Fruit fly (Drosophila melanogaster): ENCODE data around the gene CG4045.

CG4045 gene

dm6 chrX:2087501-2087900 is 11.8 kb upstream of the CG4045 start (continued):
- TF ChIP-seq bowl (GFP tag; IDR thresholded peaks at IDR 0.05) (no peak), dpn (GFP tag; optimal IDR thresholded peaks at IDR 0.05) (peak; percentile 24 to 70), GATAe (GFP tag; conservative IDR thresholded peaks at IDR 0.05) (no peak), Dad (GFP tag; optimal IDR thresholded peaks at IDR 0.05) (peak; percentile 27), pnt (GFP tag; optimal IDR thresholded peaks at IDR 0.05) (no peak), HLH54F (GFP tag; optimal IDR thresholded peaks at IDR 0.05) (peak; percentile 36), CG1603 (tag; optimal IDR thresholded peaks at IDR 0.05) (peak; percentile 86), Bdp1 (GFP tag; optimal IDR thresholded peaks at IDR 0.05) (no peak), Poxn (GFP tag; IDR thresholded peaks at IDR 0.05) (no peak), psq (GFP tag; optimal IDR thresholded peaks at IDR 0.05) (no peak), CG1024 (GFP tag; IDR thresholded peaks at IDR 0.05) (peak; percentile 45; the same call in 1 of the 2 replicates), slp2 (GFP tag; optimal IDR thresholded peaks at IDR 0.05) (peak; percentile 14), bab2 (GFP tag; optimal IDR thresholded peaks at IDR 0.05) (peak; percentile 70), B-H2 (GFP tag; optimal IDR thresholded peaks at IDR 0.05) (no peak), nmo (GFP tag; optimal IDR thresholded peaks at IDR 0.05) (peak; percentile 44), Dip3 (GFP tag; optimal IDR thresholded peaks at IDR 0.05) (no peak), pfk (GFP tag; optimal IDR thresholded peaks at IDR 0.05) (no peak), Nf-YB (GFP tag; optimal IDR thresholded peaks at IDR 0.05) (peak; percentile 36), Dp (GFP tag; optimal IDR thresholded peaks at IDR 0.05) (no peak), Oli (tag; optimal IDR thresholded peaks at IDR 0.05) (peak; percentile 68), Ravus (GFP tag; IDR thresholded peaks at IDR 0.05) (no peak), D19B (GFP tag; optimal IDR thresholded peaks at IDR 0.05) (no peak), ash1 (GFP tag; optimal IDR thresholded peaks at IDR 0.05) (no peak), Fer3 (tag; optimal IDR thresholded peaks at IDR 0.05) (peak; percentile 18), Mad (GFP tag; optimal IDR thresholded peaks at IDR 0.05) (no peak), CG8089 (GFP tag; optimal IDR thresholded peaks at IDR 0.05) (peak; percentile 43), CG31388 (GFP tag; optimal IDR thresholded peaks at IDR 0.05) (no peak), gem (tag; optimal IDR thresholded peaks at IDR 0.05) (peak; percentile 74), unpg (GFP tag; optimal IDR thresholded peaks at IDR 0.05) (peak; percentile 60), CG10462 (GFP tag; optimal IDR thresholded peaks at IDR 0.05) (peak; percentile 27), Adf1 (GFP tag; IDR thresholded peaks at IDR 0.05) (no peak), amos (GFP tag; IDR thresholded peaks at IDR 0.05; ENCODE audit: partially characterized antibody) (no peak), CG43689 (GFP tag; IDR thresholded peaks at IDR 0.05) (peak; percentile 43), pum (GFP tag; optimal IDR thresholded peaks at IDR 0.05) (peak; percentile 36), Taf1 (GFP tag; IDR thresholded peaks at IDR 0.05) (no peak), gsb-n (tag; optimal IDR thresholded peaks at IDR 0.05) (peak; percentile 56), knrl (GFP tag; IDR thresholded peaks at IDR 0.05; ENCODE audit: partially characterized antibody) (no peak), CG16813 (GFP tag; IDR thresholded peaks at IDR 0.05; ENCODE audit: partially characterized antibody) (no peak), Meics (GFP tag; optimal IDR thresholded peaks at IDR 0.05) (peak; percentile 33), CrebB (tag; optimal IDR thresholded peaks at IDR 0.05) (no peak), BtbVII (GFP tag; optimal IDR thresholded peaks at IDR 0.05) (no peak), Max (GFP tag; optimal IDR thresholded peaks at IDR 0.05) (no peak), CG15011 (GFP tag; optimal IDR thresholded peaks at IDR 0.05) (no peak), Doc3 (GFP tag; IDR thresholded peaks at IDR 0.05; ENCODE audit: partially characterized antibody) (no peak), bigmax (GFP tag; optimal IDR thresholded peaks at IDR 0.05) (no peak), CG18619 (GFP tag; optimal IDR thresholded peaks at IDR 0.05) (peak; percentile 71), CG2678 (tag; optimal IDR thresholded peaks at IDR 0.05) (peak; percentile 57), CG9727 (GFP tag; optimal IDR thresholded peaks at IDR 0.05) (peak; percentile 19), tio (GFP tag; optimal IDR thresholded peaks at IDR 0.05) (no peak), tx (GFP tag; optimal IDR thresholded peaks at IDR 0.05) (peak; percentile 36), Trl (optimal IDR thresholded peaks at IDR 0.05) (no peak), Trl (GFP tag; optimal IDR thresholded peaks at IDR 0.05) (peak; percentile 44)

Measured in whole organism, embryonic.